Worm (Caenorhabditis elegans): Measurements from ENCODE around the gene lap-2.

ce11 chrV:13002070-13002469, 41.4 kb upstream of the lap-2 start, which contains the start of gene inft-2:
- TF ChIP-seq ama-1 (optimal IDR thresholded peaks at IDR 0.05): no peak
- TF ChIP-seq mep-1 (tag; optimal IDR thresholded peaks at IDR 0.05): no peak
- no peak for TF ChIP-seq lin-13 (GFP tag; optimal IDR thresholded peaks at IDR 0.05)
- TF ChIP-seq jun-1 (tag; optimal IDR thresholded peaks at IDR 0.05): no peak
- peak; percentile 35 for TF ChIP-seq nhr-28 (tag; optimal IDR thresholded peaks at IDR 0.05)
- no peak for TF ChIP-seq ztf-11 (tag; optimal IDR thresholded peaks at IDR 0.05)
- TF ChIP-seq nhr-76 (tag; optimal IDR thresholded peaks at IDR 0.05): no peak
